Worm (Caenorhabditis elegans): ENCODE measurements around the gene got-1.2.

got-1.2 gene

ce11 chrX:16815508-16815907, 22.6 kb upstream of the got-1.2 start (continued):
- TF ChIP-seq C16A3.4 (tag; optimal IDR thresholded peaks at IDR 0.05) (no peak), mdl-1 (tag; optimal IDR thresholded peaks at IDR 0.05) (peak in 1 of 2 experiments; percentile 31), unc-98 (GFP tag; IDR thresholded peaks at IDR 0.05) (peak; percentile 45; the same call in 1 of the 2 replicates), ama-1 (optimal IDR thresholded peaks at IDR 0.05) (no peak), mep-1 (tag; optimal IDR thresholded peaks at IDR 0.05) (peak; percentile 42), rnt-1 (tag; optimal IDR thresholded peaks at IDR 0.05) (peak; percentile 78), lsy-2 (tag; optimal IDR thresholded peaks at IDR 0.05) (peak; percentile 35 to 43), zip-4 (GFP tag; optimal IDR thresholded peaks at IDR 0.05) (no peak), fkh-4 (tag; optimal IDR thresholded peaks at IDR 0.05; ENCODE audit: borderline replicate concordance) (peak; percentile 39), swsn-7 (tag; optimal IDR thresholded peaks at IDR 0.05) (peak; percentile 3), dpl-1 (GFP tag; optimal IDR thresholded peaks at IDR 0.05) (no peak), hlh-4 (tag; optimal IDR thresholded peaks at IDR 0.05) (no peak), grh-1 (GFP tag; IDR thresholded peaks at IDR 0.05) (no peak), efl-1 (optimal IDR thresholded peaks at IDR 0.05) (no peak), efl-1 (GFP tag; optimal IDR thresholded peaks at IDR 0.05 in 1 of 2) (no peak), dsc-1 (tag; optimal IDR thresholded peaks at IDR 0.05) (peak; percentile 95), nhr-20 (tag; optimal IDR thresholded peaks at IDR 0.05) (peak; percentile 49), mef-2 (tag; optimal IDR thresholded peaks at IDR 0.05) (no peak), egl-27 (tag; optimal IDR thresholded peaks at IDR 0.05) (no peak)

ce11 chrX:16814913-16815312, 22.0 kb upstream of the got-1.2 start:
- no peak for TF ChIP-seq unc-62 (GFP tag; optimal IDR thresholded peaks at IDR 0.05)
- peak; percentile 23 for TF ChIP-seq lin-14 (GFP tag; optimal IDR thresholded peaks at IDR 0.05)
- no peak for TF ChIP-seq ets-5 (GFP tag; IDR thresholded peaks at IDR 0.05)
- no peak for TF ChIP-seq pax-3 (tag; optimal IDR thresholded peaks at IDR 0.05)
- no peak for TF ChIP-seq C16A3.4 (tag; optimal IDR thresholded peaks at IDR 0.05)
- TF ChIP-seq elt-3 (tag; optimal IDR thresholded peaks at IDR 0.05) = no peak
- TF ChIP-seq nhr-85 (tag) = no peak
- TF ChIP-seq vab-15 (tag; optimal IDR thresholded peaks at IDR 0.05) = no peak
- peak; percentile 3 for TF ChIP-seq blmp-1 (tag; optimal IDR thresholded peaks at IDR 0.05)
- TF ChIP-seq unc-30 (tag; optimal IDR thresholded peaks at IDR 0.05) = no peak
- TF ChIP-seq isw-1 (GFP tag; IDR thresholded peaks at IDR 0.05) = no peak
- no peak for TF ChIP-seq nhr-19 (GFP tag; conservative IDR thresholded peaks at IDR 0.05)
- no peak for TF ChIP-seq nhr-20 (tag; optimal IDR thresholded peaks at IDR 0.05)
- no peak for TF ChIP-seq lin-13 (GFP tag; optimal IDR thresholded peaks at IDR 0.05)

- TF ChIP-seq lin-14 (GFP tag; optimal IDR thresholded peaks at IDR 0.05) (peak; percentile 88), dpl-1 (GFP tag; optimal IDR thresholded peaks at IDR 0.05) (peak; percentile 3 to 50 (median 40)), tbx-2 (tag; optimal IDR thresholded peaks at IDR 0.05) (no peak), ztf-4 (tag; optimal IDR thresholded peaks at IDR 0.05) (no peak), F16B12.6 (tag; optimal IDR thresholded peaks at IDR 0.05) (no peak), efl-1 (optimal IDR thresholded peaks at IDR 0.05) (peak; percentile 33 to 48), efl-1 (GFP tag; optimal IDR thresholded peaks at IDR 0.05 in 1 of 2) (peak; percentile 25 to 91), blmp-1 (tag; optimal IDR thresholded peaks at IDR 0.05) (peak; percentile 30), ceh-82 (tag; optimal IDR thresholded peaks at IDR 0.05) (peak in 1 of 3 experiments; percentile 38), snu-23 (GFP tag; optimal IDR thresholded peaks at IDR 0.05) (peak; percentile 39), fos-1 (tag; optimal IDR thresholded peaks at IDR 0.05) (peak; percentile 42), nhr-71 (tag; optimal IDR thresholded peaks at IDR 0.05) (peak; percentile 28), C16A3.4 (tag; optimal IDR thresholded peaks at IDR 0.05) (peak; percentile 3), zip-4 (GFP tag; optimal IDR thresholded peaks at IDR 0.05) (peak; percentile 85), nhr-20 (tag; optimal IDR thresholded peaks at IDR 0.05) (peak; percentile 19), lin-35 (GFP tag; optimal IDR thresholded peaks at IDR 0.05) (peak; percentile 25 to 53), lin-15B (tag; optimal IDR thresholded peaks at IDR 0.05) (no peak), jun-1 (tag; optimal IDR thresholded peaks at IDR 0.05) (peak; percentile 13), lsy-2 (tag; optimal IDR thresholded peaks at IDR 0.05) (peak in 1 of 2 experiments; percentile 31), sptf-1 (tag; optimal IDR thresholded peaks at IDR 0.05) (no peak), unc-30 (tag; optimal IDR thresholded peaks at IDR 0.05) (no peak), ces-1 (GFP tag; optimal IDR thresholded peaks at IDR 0.05) (no peak), fkh-8 (tag; optimal IDR thresholded peaks at IDR 0.05) (peak; percentile 17), skn-1 (tag; optimal IDR thresholded peaks at IDR 0.05) (peak; percentile 60)
Measured at ce11 chrX:16813606-16814330, 20.8 kb upstream of the got-1.2 start, which contains the start of gene cas-1. Gene cas-1 (minus strand): TSS chrX:16813656.

Measured in whole organism, L1 larva.